Fruit fly (Drosophila melanogaster) whole organism, embryonic: ENCODE measurements around the gene CG3294.

Experiments used
- CG1233 ChIP-seq: fragments of 200-800 bp; sonication (Bioruptor generic); optimal IDR thresholded peaks from 4 replicates; lab custom pipeline; 2018; ENCODE audit warnings: missing biosample characterization, mild to moderate bottlenecking, missing genetic modification characterization
- CG13775 ChIP-seq: fragments of 200-800 bp; sonication (Bioruptor generic); optimal IDR thresholded peaks from 3 replicates; lab custom pipeline; 2017; ENCODE audit warnings: missing biosample characterization, mild to moderate bottlenecking, missing genetic modification characterization
- CG13894 ChIP-seq: fragments of 200-800 bp; sonication (Bioruptor generic); optimal IDR thresholded peaks from 3 replicates; lab custom pipeline; 2018; ENCODE audit warnings: missing biosample characterization, mild to moderate bottlenecking, missing genetic modification characterization, moderate library complexity
- CG14014 ChIP-seq: fragments of 200-800 bp; sonication (Bioruptor generic); IDR thresholded peaks from 2 replicates; pipeline ENCODE4 v1.3.6; 2022; ENCODE audit warnings: missing biosample characterization, missing genetic modification characterization
- CG15011 ChIP-seq: fragments of 200-800 bp; sonication (Bioruptor generic); optimal IDR thresholded peaks from 3 replicates; lab custom pipeline; 2018; ENCODE audit warnings: missing biosample characterization, mild to moderate bottlenecking, missing genetic modification characterization
- CG16863 ChIP-seq: fragments of 200-800 bp; sonication (Bioruptor generic); optimal IDR thresholded peaks from 3 replicates; lab custom pipeline; 2016; ENCODE audit warnings: missing biosample characterization, missing genetic modification characterization
- CG17359 ChIP-seq: fragments of 200-800 bp; sonication (Bioruptor generic); optimal IDR thresholded peaks from 3 replicates; lab custom pipeline; 2018; ENCODE audit warnings: missing biosample characterization, mild to moderate bottlenecking, missing genetic modification characterization, moderate library complexity
- CG17385 ChIP-seq: fragments of 200-800 bp; sonication (Bioruptor generic); optimal IDR thresholded peaks from 3 replicates; lab custom pipeline; 2018; ENCODE audit warnings: missing biosample characterization, mild to moderate bottlenecking, missing genetic modification characterization
- CG18476 ChIP-seq: fragments of 200-800 bp; sonication (Bioruptor generic); optimal IDR thresholded peaks from 2 replicates; lab custom pipeline; 2016; ENCODE audit warnings: missing biosample characterization, mild to moderate bottlenecking, missing genetic modification characterization
- CG42726 ChIP-seq: fragments of 200-800 bp; sonication (Bioruptor generic); IDR thresholded peaks from 2 replicates; pipeline ENCODE4 v1.3.6; 2022; ENCODE audit warnings: missing biosample characterization, missing genetic modification characterization; ENCODE audit not compliant: partially characterized antibody
- CG4360 ChIP-seq: fragments of 200-800 bp; sonication (Bioruptor generic); IDR thresholded peaks from 2 replicates; pipeline ENCODE4 v1.3.6; 2022; ENCODE audit warnings: missing biosample characterization, missing genetic modification characterization
- CG4424 ChIP-seq: fragments of 200-800 bp; sonication (Bioruptor generic); optimal IDR thresholded peaks from 3 replicates; lab custom pipeline; 2016; ENCODE audit warnings: missing biosample characterization, missing genetic modification characterization
- CG6854 ChIP-seq: fragments of 200-800 bp; sonication (Bioruptor generic); optimal IDR thresholded peaks from 3 replicates; lab custom pipeline; 2017; ENCODE audit warnings: missing biosample characterization, mild to moderate bottlenecking, missing genetic modification characterization
- CG7987 ChIP-seq: fragments of 200-800 bp; sonication (Bioruptor generic); optimal IDR thresholded peaks from 2 replicates; lab custom pipeline; 2018; ENCODE audit warnings: missing biosample characterization, mild to moderate bottlenecking, missing genetic modification characterization, moderate library complexity
- CG8281 ChIP-seq: fragments of 200-800 bp; sonication (Bioruptor generic); optimal IDR thresholded peaks from 2 replicates; lab custom pipeline; 2018; ENCODE audit warnings: missing biosample characterization, mild to moderate bottlenecking, missing genetic modification characterization, moderate library complexity
- CG8290 ChIP-seq, 3 experiments: fragments of 200-800 bp; sonication (Bioruptor generic); optimal IDR thresholded peaks; 2 replicates each; lab custom pipeline; 2016 to 2019; ENCODE audit warnings: missing biosample characterization in 3 of 3, missing genetic modification characterization in 3 of 3, mild to moderate bottlenecking in 2 of 3, moderate library complexity in 1 of 3
- CrebB ChIP-seq: fragments of 200-800 bp; sonication (Bioruptor generic); optimal IDR thresholded peaks from 3 replicates; lab custom pipeline; 2018; ENCODE audit warnings: missing biosample characterization, mild to moderate bottlenecking, missing genetic modification characterization
- E2f2 ChIP-seq: fragments of 200-800 bp; sonication (Bioruptor generic); IDR thresholded peaks from 2 replicates; pipeline ENCODE4 v1.3.6; 2022; ENCODE audit warnings: missing biosample characterization, missing genetic modification characterization
- GATAe ChIP-seq: fragments of 200-800 bp; sonication (Bioruptor generic); conservative IDR thresholded peaks from 2 replicates; pipeline ENCODE4 v1.3.6; 2022; ENCODE audit warnings: missing biosample characterization, missing genetic modification characterization
- HHEX ChIP-seq: fragments of 200-800 bp; sonication (Bioruptor generic); optimal IDR thresholded peaks from 3 replicates; lab custom pipeline; 2017; ENCODE audit warnings: missing biosample characterization, mild to moderate bottlenecking, missing genetic modification characterization, missing genetic modification reagents
- Hey ChIP-seq: fragments of 200-800 bp; sonication (Bioruptor generic); optimal IDR thresholded peaks from 3 replicates; lab custom pipeline; 2018; ENCODE audit warnings: missing biosample characterization, mild to moderate bottlenecking, missing genetic modification characterization
- Hr3 ChIP-seq: fragments of 200-800 bp; sonication (Bioruptor generic); optimal IDR thresholded peaks from 3 replicates; lab custom pipeline; 2016; ENCODE audit warnings: missing biosample characterization, missing genetic modification characterization
- Hr51 ChIP-seq, 2 experiments: fragments of 200-800 bp; sonication (Bioruptor generic); optimal IDR thresholded peaks; 2 replicates in 1 of 2; 3 replicates in 1 of 2; lab custom pipeline; 2016 to 2018; ENCODE audit warnings: missing biosample characterization in 2 of 2, missing genetic modification characterization in 2 of 2, mild to moderate bottlenecking in 1 of 2, moderate library complexity in 1 of 2
- Hsf ChIP-seq: fragments of 200-800 bp; sonication (Bioruptor generic); optimal IDR thresholded peaks from 3 replicates; lab custom pipeline; 2016; ENCODE audit warnings: missing biosample characterization, missing genetic modification characterization
- Lim3 ChIP-seq: fragments of 200-800 bp; sonication (Bioruptor generic); IDR thresholded peaks from 2 replicates; pipeline ENCODE4 v1.3.6; 2022; ENCODE audit warnings: missing biosample characterization, missing genetic modification characterization
- MBD-R2 ChIP-seq: fragments of 200-800 bp; sonication (Bioruptor generic); IDR thresholded peaks from 2 replicates; pipeline ENCODE4 v1.3.6; 2022; ENCODE audit warnings: missing biosample characterization, missing genetic modification characterization
- Meics ChIP-seq: fragments of 200-800 bp; sonication (Bioruptor generic); optimal IDR thresholded peaks from 2 replicates; lab custom pipeline; 2017; ENCODE audit warnings: missing biosample characterization, mild to moderate bottlenecking, missing genetic modification characterization
- PHDP ChIP-seq: fragments of 200-800 bp; sonication (Bioruptor generic); optimal IDR thresholded peaks from 3 replicates; lab custom pipeline; 2018; ENCODE audit warnings: missing biosample characterization, mild to moderate bottlenecking, missing genetic modification characterization, moderate library complexity
- Sry-β ChIP-seq: fragments of 200-800 bp; sonication (Bioruptor generic); optimal IDR thresholded peaks from 2 replicates; lab custom pipeline; 2018; ENCODE audit warnings: missing biosample characterization, mild to moderate bottlenecking, missing genetic modification characterization, moderate library complexity
- Xrp1 ChIP-seq: fragments of 200-800 bp; sonication (Bioruptor generic); IDR thresholded peaks from 2 replicates; pipeline ENCODE4 v1.3.6; 2022; ENCODE audit warnings: missing biosample characterization, missing genetic modification characterization
- ab ChIP-seq: fragments of 200-800 bp; sonication (Bioruptor generic); optimal IDR thresholded peaks from 2 replicates; lab custom pipeline; 2016; ENCODE audit warnings: missing biosample characterization, missing genetic modification characterization
- bowl ChIP-seq: fragments of 200-800 bp; sonication (Bioruptor generic); IDR thresholded peaks from 2 replicates; pipeline ENCODE4 v1.3.6; 2022; ENCODE audit warnings: missing biosample characterization, missing genetic modification characterization
- bsh ChIP-seq, 2 experiments: fragments of 200-800 bp; sonication (Bioruptor generic); optimal IDR thresholded peaks; 2 replicates each; lab custom pipeline; 2017 to 2018; ENCODE audit warnings: mild to moderate bottlenecking in 2 of 2, missing biosample characterization in 2 of 2, missing genetic modification characterization in 2 of 2, moderate library complexity in 1 of 2
- danr ChIP-seq: fragments of 200-800 bp; sonication (Bioruptor generic); IDR thresholded peaks from 2 replicates; pipeline ENCODE4 v1.3.6; 2022; ENCODE audit warnings: missing biosample characterization, missing genetic modification characterization
- exex ChIP-seq: fragments of 200-800 bp; sonication (Bioruptor generic); optimal IDR thresholded peaks from 4 replicates; lab custom pipeline; 2018; ENCODE audit warnings: missing biosample characterization, mild to moderate bottlenecking, missing genetic modification characterization, moderate library complexity
- fd96Cb ChIP-seq: fragments of 200-800 bp; sonication (Bioruptor generic); optimal IDR thresholded peaks from 2 replicates; lab custom pipeline; 2018; ENCODE audit warnings: missing biosample characterization, mild to moderate bottlenecking, missing genetic modification characterization, moderate library complexity
- lab ChIP-seq: fragments of 200-800 bp; sonication (Bioruptor generic); optimal IDR thresholded peaks from 3 replicates; lab custom pipeline; 2017; ENCODE audit warnings: missing biosample characterization, missing genetic modification characterization, mild to moderate bottlenecking, moderate library complexity, missing genetic modification reagents
- mam ChIP-seq: fragments of 200-800 bp; sonication (Bioruptor generic); optimal IDR thresholded peaks from 3 replicates; lab custom pipeline; 2016; ENCODE audit warnings: missing biosample characterization, missing genetic modification characterization
- nom ChIP-seq: fragments of 200-800 bp; sonication (Bioruptor generic); optimal IDR thresholded peaks from 2 replicates; lab custom pipeline; 2017; ENCODE audit warnings: missing biosample characterization, missing genetic modification characterization, mild to moderate bottlenecking, moderate library complexity, missing genetic modification reagents
- oc ChIP-seq: fragments of 200-800 bp; sonication (Bioruptor generic); optimal IDR thresholded peaks from 2 replicates; lab custom pipeline; 2018; ENCODE audit warnings: missing biosample characterization, mild to moderate bottlenecking, missing genetic modification characterization, moderate library complexity
- otp ChIP-seq: fragments of 200-800 bp; sonication (Bioruptor generic); IDR thresholded peaks from 3 replicates; pipeline ENCODE4, ENCODE4 v1.3.6; 2022; ENCODE audit warnings: missing biosample characterization, missing genetic modification characterization
- pan ChIP-seq, 4 experiments: fragments of >200 bp in 3 of 4; fragments of 200-800 bp in 1 of 4; sonication (Bioruptor generic) in 1 of 4; optimal IDR thresholded peaks in 3 of 4; IDR thresholded peaks in 1 of 4; 2 replicates each; pipeline versions ENCODE4 v1.3.6 to Lab custom; 2017 to 2022; ENCODE audit warnings: missing biosample characterization in 2 of 4, missing genetic modification characterization in 2 of 4, mixed read lengths in 1 of 4
- prd ChIP-seq, 3 experiments: fragments of >200 bp in 2 of 3; fragments of 200-800 bp in 1 of 3; sonication (Bioruptor generic) in 1 of 3; optimal IDR thresholded peaks in 2 of 3; IDR thresholded peaks in 1 of 3; 2 replicates in 2 of 3; 3 replicates in 1 of 3; pipeline versions ENCODE4 v1.3.6 to Lab custom; 2017 to 2022; ENCODE audit warnings: missing biosample characterization in 1 of 3, missing genetic modification characterization in 1 of 3
- so ChIP-seq: fragments of 200-800 bp; sonication (Bioruptor generic); IDR thresholded peaks from 3 replicates; pipeline ENCODE4 v1.3.6; 2022; ENCODE audit warnings: missing biosample characterization, missing genetic modification characterization
- wdn ChIP-seq: fragments of 200-800 bp; sonication (Bioruptor generic); IDR thresholded peaks from 2 replicates; pipeline ENCODE4 v1.3.6; 2022; ENCODE audit warnings: missing biosample characterization, missing genetic modification characterization
- wek ChIP-seq: fragments of 200-800 bp; sonication (Bioruptor generic); optimal IDR thresholded peaks from 3 replicates; lab custom pipeline; 2018; ENCODE audit warnings: missing biosample characterization, mild to moderate bottlenecking, missing genetic modification characterization, moderate library complexity

The CG3294 gene

dm6 chr2L:4823797-4824196 lies 29.4 kb downstream of the CG3294 start (continued):
- TF ChIP-seq CG6854 (GFP tag; lab: Kevin White, UChicago) (no peak), bsh (GFP tag; optimal IDR thresholded peaks at IDR 0.05; lab: Kevin White, UChicago) (no peak), bowl (no peak), CrebB (no peak), exex (tag; lab: Kevin White, UChicago) (no peak), Meics (GFP tag; lab: Kevin White, UChicago) (no peak), GATAe (GFP tag; lab: Robert Waterston, UW) (no peak), Hsf (GFP tag; lab: Kevin White, UChicago) (no peak), CG4424 (GFP tag; lab: Kevin White, UChicago) (no peak), prd (optimal IDR thresholded peaks at IDR 0.05; lab: Kevin White, UChicago) (no peak), prd (GFP tag; IDR thresholded peaks at IDR 0.05; lab: Robert Waterston, UW) (0 out of 3 replicates have a peak, but pooled peaks have one; percentile 29), CG14014 (GFP tag; lab: Robert Waterston, UW) (no peak), CG15011 (no peak), MBD-R2 (GFP tag; lab: Robert Waterston, UW) (no peak), oc (no peak), Hr3 (GFP tag; lab: Kevin White, UChicago) (no peak), wdn (GFP tag; lab: Robert Waterston, UW) (no peak), HHEX (GFP tag; lab: Kevin White, UChicago) (no peak), pan (optimal IDR thresholded peaks at IDR 0.05; lab: Kevin White, UChicago) (no peak), pan (GFP tag; optimal IDR thresholded peaks at IDR 0.05 in 1 of 2, IDR thresholded peaks at IDR 0.05 in 1 of 2) (no peak), fd96Cb (tag; lab: Kevin White, UChicago) (no peak), otp (GFP tag; lab: Robert Waterston, UW) (no peak), CG16863 (GFP tag; lab: Kevin White, UChicago) (no peak), Lim3 (GFP tag; lab: Robert Waterston, UW) (no peak), CG13894 (tag; lab: Kevin White, UChicago) (no peak), nom (GFP tag; lab: Kevin White, UChicago) (no peak), Hey (tag; lab: Kevin White, UChicago) (no peak), Sry-β (GFP tag; lab: Kevin White, UChicago) (no peak), so (GFP tag; lab: Robert Waterston, UW) (no peak)

- TF ChIP-seq nom (GFP tag; lab: Kevin White, UChicago): peak; percentile 15
- no peak for TF ChIP-seq danr (GFP tag; lab: Robert Waterston, UW)
Observed at dm6 chr2L:4825695-4826094, 31.3 kb downstream of the CG3294 start.

dm6 chr2L:4829040-4829439 lies 34.7 kb downstream of the CG3294 start:
- TF ChIP-seq CG7987 (GFP tag; lab: Kevin White, UChicago) (peak; percentile 70), lab (GFP tag; lab: Kevin White, UChicago) (peak; percentile 63), E2f2 (GFP tag; lab: Robert Waterston, UW) (peak; percentile 24; the same call in 1 of the 2 replicates), CG4360 (GFP tag; lab: Robert Waterston, UW) (no peak), mam (GFP tag; lab: Kevin White, UChicago) (no peak), CG1233 (GFP tag; lab: Kevin White, UChicago) (peak; percentile 20), Xrp1 (GFP tag; lab: Robert Waterston, UW) (0 out of 2 replicates have a peak, but pooled peaks have one; percentile 16), wek (peak; percentile 33), CG17359 (tag; lab: Kevin White, UChicago) (peak; percentile 22), Hr51 (GFP tag; optimal IDR thresholded peaks at IDR 0.05; lab: Kevin White, UChicago) (no peak), CG8290 (GFP tag; optimal IDR thresholded peaks at IDR 0.05; lab: Kevin White, UChicago) (no peak), CG8290 (tag; optimal IDR thresholded peaks at IDR 0.05; lab: Kevin White, UChicago) (no peak), CG17385 (GFP tag; lab: Kevin White, UChicago) (peak; percentile 12), Meics (GFP tag; lab: Kevin White, UChicago) (peak; percentile 41), CG42726 (no peak), CG8281 (tag; lab: Kevin White, UChicago) (peak; percentile 2), CG13775 (GFP tag; lab: Kevin White, UChicago) (no peak), PHDP (tag; lab: Kevin White, UChicago) (peak; percentile 50), ab (GFP tag; lab: Kevin White, UChicago) (no peak), CG18476 (GFP tag; lab: Kevin White, UChicago) (no peak)
